Fruit fly (Drosophila melanogaster) whole organism, pupa: Measurements from ENCODE around the gene pyd.

Experiments used
- CG12605 ChIP-seq: fragments of 200-800 bp; sonication (Bioruptor generic); IDR thresholded peaks from 2 replicates; pipeline ENCODE4 v1.3.6; 2022; ENCODE audit warnings: missing biosample characterization, missing genetic modification characterization
- CG14655 ChIP-seq: fragments of 200-800 bp; sonication (Bioruptor generic); optimal IDR thresholded peaks from 3 replicates; lab custom pipeline; 2017; ENCODE audit warnings: mild to moderate bottlenecking, missing biosample characterization, missing genetic modification reagents, missing genetic modification characterization
- CG15710 ChIP-seq: fragments of 200-800 bp; sonication (Bioruptor generic); optimal IDR thresholded peaks from 2 replicates; lab custom pipeline; 2018; ENCODE audit warnings: missing biosample characterization, mild to moderate bottlenecking, missing genetic modification characterization, moderate library complexity
- CG17806 ChIP-seq: fragments of 200-800 bp; sonication (Bioruptor generic); optimal IDR thresholded peaks from 2 replicates; lab custom pipeline; 2018; ENCODE audit warnings: missing biosample characterization, mild to moderate bottlenecking, missing genetic modification characterization, moderate library complexity
- CG32121 ChIP-seq: fragments of 200-800 bp; sonication (Bioruptor generic); IDR thresholded peaks from 2 replicates; pipeline ENCODE4 v1.3.6; 2022; ENCODE audit warnings: missing biosample characterization, missing genetic modification characterization
- CG4496 ChIP-seq: fragments of 200-800 bp; sonication (Bioruptor generic); IDR thresholded peaks from 3 replicates; pipeline ENCODE4 v1.3.6; 2022; ENCODE audit warnings: missing biosample characterization, missing genetic modification characterization
- CG8159 ChIP-seq: fragments of 200-800 bp; sonication (Bioruptor generic); optimal IDR thresholded peaks from 3 replicates; lab custom pipeline; 2018; ENCODE audit warnings: missing biosample characterization, mild to moderate bottlenecking, missing genetic modification characterization, moderate library complexity
- EcR ChIP-seq: fragments of 200-800 bp; sonication (Bioruptor generic); optimal IDR thresholded peaks from 3 replicates; lab custom pipeline; 2019; ENCODE audit warnings: missing biosample characterization, missing genetic modification characterization, mild to moderate bottlenecking, moderate library complexity, missing genetic modification reagents
- Ets98B ChIP-seq: fragments of 200-800 bp; sonication (Bioruptor generic); IDR thresholded peaks from 2 replicates; pipeline ENCODE4 v1.3.6; 2022; ENCODE audit warnings: missing biosample characterization, missing genetic modification characterization
- Pif1A ChIP-seq: fragments of 200-800 bp; sonication (Bioruptor generic); optimal IDR thresholded peaks from 3 replicates; lab custom pipeline; 2016; ENCODE audit warnings: missing biosample characterization, missing genetic modification characterization
- Pif1B ChIP-seq: fragments of 200-800 bp; sonication (Bioruptor generic); optimal IDR thresholded peaks from 3 replicates; lab custom pipeline; 2016; ENCODE audit warnings: missing biosample characterization, missing genetic modification characterization
- Snoo ChIP-seq: fragments of 200-800 bp; sonication (Bioruptor generic); optimal IDR thresholded peaks from 3 replicates; lab custom pipeline; 2017; ENCODE audit warnings: missing biosample characterization, mild to moderate bottlenecking, missing genetic modification characterization, inconsistent platforms
- fd96Ca ChIP-seq: fragments of 200-800 bp; sonication (Bioruptor generic); IDR thresholded peaks from 3 replicates; pipeline ENCODE4 v1.3.6; 2022; ENCODE audit warnings: missing biosample characterization, missing genetic modification characterization
- rn ChIP-seq: fragments of 200-800 bp; sonication (Bioruptor generic); IDR thresholded peaks from 2 replicates; pipeline ENCODE4 v1.3.6; 2022; ENCODE audit warnings: missing biosample characterization, missing genetic modification characterization

DNA sequence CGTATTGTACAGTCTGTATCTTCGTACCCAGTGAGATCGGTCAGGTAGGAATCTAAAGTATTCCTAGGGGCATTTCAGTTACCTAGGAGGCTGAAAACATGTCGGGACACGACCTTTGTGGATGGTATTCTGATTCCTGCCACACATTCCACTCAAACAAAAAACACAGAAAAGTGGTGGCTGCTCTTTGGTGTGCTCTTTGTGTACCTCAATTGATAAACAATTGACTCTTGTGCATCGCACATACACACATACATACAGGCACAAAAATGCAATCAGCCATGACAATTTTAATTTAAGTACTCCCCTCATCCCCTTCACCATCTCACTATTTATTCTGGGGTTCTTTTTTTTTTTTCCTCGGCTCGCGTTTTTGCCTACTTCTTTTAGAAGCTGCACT, 83.5 kb downstream of the pyd start:
- no peak for TF ChIP-seq CG12605 (GFP tag; lab: Robert Waterston, UW)
- TF ChIP-seq fd96Ca: no peak
- TF ChIP-seq CG17806 (tag; lab: Kevin White, UChicago): no peak
- no peak for TF ChIP-seq EcR (GFP tag; lab: Kevin White, UChicago)
- no peak for TF ChIP-seq Snoo
- TF ChIP-seq Pif1A: no peak
- TF ChIP-seq CG8159 (tag; lab: Kevin White, UChicago): no peak
- TF ChIP-seq Pif1B (GFP tag; lab: Kevin White, UChicago): no peak
- no peak for TF ChIP-seq CG32121 (GFP tag; lab: Robert Waterston, UW)
- TF ChIP-seq CG14655 (GFP tag; lab: Kevin White, UChicago): no peak
- TF ChIP-seq Ets98B (GFP tag; lab: Robert Waterston, UW): no peak
- no peak for TF ChIP-seq rn (GFP tag; lab: Robert Waterston, UW)
- TF ChIP-seq CG4496 (GFP tag; lab: Robert Waterston, UW): no peak
- TF ChIP-seq CG15710 (tag; lab: Kevin White, UChicago): no peak
